Fruit fly (Drosophila melanogaster) whole organism, larva: ENCODE data around the gene Rab1.

ENCODE experiments used
- noc ChIP-seq: fragments of 200-800 bp; sonication (Bioruptor generic); optimal IDR thresholded peaks from 3 replicates; lab custom pipeline; 2019; ENCODE audit warnings: missing biosample characterization, mild to moderate bottlenecking, missing genetic modification characterization, moderate library complexity

Rab1 gene

DNA sequence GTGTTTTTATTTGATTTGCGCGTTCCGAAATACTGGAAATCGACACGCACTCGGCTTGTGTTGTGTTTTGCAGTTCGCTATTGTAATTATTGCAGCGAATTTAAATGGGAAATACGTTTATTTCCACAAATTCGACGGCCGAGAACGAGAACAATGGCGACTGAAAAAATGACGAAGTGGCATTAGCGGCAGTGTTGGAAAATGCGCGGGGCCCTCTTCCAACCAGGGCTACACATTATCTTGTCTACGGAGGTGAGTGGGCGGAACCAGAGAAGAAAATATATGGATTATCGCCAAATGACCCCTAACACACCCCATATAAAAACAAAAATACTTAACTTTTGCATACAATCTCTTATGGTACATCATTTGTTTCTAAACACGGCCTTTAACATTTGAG lies at the start of gene Rab1:
TSS of gene Rab1 (minus strand) at position 188 of the 400 bp plus-strand sequence.
- TF ChIP-seq noc (tag; lab: Kevin White, UChicago) = peak; percentile 18

- TF ChIP-seq noc (tag; lab: Kevin White, UChicago) = peak; percentile 7
Observed at dm6 chr3R:21297387-21297956, 28.6 kb upstream of the Rab1 start.

dm6 chr3R:21296728-21297386 lies 28.0 kb upstream of the Rab1 start:
- no peak for TF ChIP-seq noc (tag; lab: Kevin White, UChicago)

DNA sequence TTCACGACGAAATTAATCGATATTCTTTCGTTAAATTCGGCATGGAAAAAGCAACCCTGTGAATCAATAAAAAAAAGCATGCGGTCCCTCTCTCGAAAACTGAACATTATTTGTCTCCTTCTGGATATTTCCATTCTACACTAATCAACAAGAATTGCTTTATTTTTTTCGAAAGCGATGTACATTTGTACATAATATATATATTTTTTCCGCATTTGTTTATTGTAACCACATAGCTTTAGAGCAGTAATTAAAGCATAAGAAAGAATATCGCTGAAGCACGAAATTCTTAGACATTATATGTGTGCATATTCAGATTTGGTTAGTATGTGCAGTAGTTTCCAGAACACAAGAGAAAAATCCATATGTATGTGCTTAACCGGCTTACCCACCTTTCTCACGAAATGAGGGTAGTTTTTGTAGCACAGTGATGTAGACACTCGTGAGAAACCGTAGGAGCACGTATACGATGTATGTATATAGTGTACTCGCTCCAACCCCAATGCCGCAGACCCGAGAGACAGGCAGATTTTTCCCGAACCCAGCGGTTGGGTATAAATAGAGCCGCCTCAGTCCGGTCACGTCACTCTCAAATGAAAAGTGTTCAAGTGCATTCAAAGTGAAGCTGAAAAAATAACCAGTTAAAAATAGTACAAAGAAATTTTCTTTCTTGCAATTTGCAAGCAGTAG lies 27.3 kb upstream of the Rab1 start:
- TF ChIP-seq noc (tag; lab: Kevin White, UChicago) = peak; percentile 94

- TF ChIP-seq noc (tag; lab: Kevin White, UChicago) = no peak
Observed at dm6 chr3R:21295695-21296037, 26.8 kb upstream of the Rab1 start.

dm6 chr3R:21295004-21295403 lies 26.1 kb upstream of the Rab1 start:
- TF ChIP-seq noc (tag; lab: Kevin White, UChicago) = no peak

- TF ChIP-seq noc (tag; lab: Kevin White, UChicago) = no peak
Observed at dm6 chr3R:21293833-21294232, 25.0 kb upstream of the Rab1 start, which contains the start of gene SIFaR. SIFaR (minus strand) TSS chr3R:21293998.

DNA sequence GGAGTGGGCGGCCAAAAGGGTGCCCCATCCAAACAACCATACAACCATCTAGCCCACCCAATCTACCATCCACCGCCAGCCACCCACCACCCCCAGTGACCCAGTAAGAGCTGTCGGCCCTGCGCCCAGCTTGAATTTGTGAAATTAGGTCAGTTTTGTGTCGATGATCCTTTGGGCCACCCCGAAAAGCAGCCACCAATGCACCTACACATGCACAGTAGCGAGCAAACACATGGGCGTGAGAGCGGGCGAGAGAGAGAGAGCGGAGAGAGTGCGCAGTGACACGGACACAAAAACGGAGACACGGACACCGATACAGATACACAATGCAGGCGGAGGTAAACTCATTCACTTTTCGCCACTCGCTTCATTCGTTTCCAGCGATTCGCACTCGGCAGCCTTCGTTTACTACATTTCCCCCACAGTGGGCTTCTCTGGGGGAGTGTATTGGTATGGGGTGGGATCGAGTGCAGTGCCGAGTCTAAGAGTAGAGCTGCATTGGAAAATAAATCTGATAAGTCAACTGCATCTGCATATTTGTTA lies 20.3 kb upstream of the Rab1 start:
- TF ChIP-seq noc (tag; lab: Kevin White, UChicago) = no peak

- TF ChIP-seq noc (tag; lab: Kevin White, UChicago) = no peak
Observed at dm6 chr3R:21288462-21288861, 19.6 kb upstream of the Rab1 start.

dm6 chr3R:21282897-21283296 lies 14.0 kb upstream of the Rab1 start, which contains the start of gene CG17298:
CG17298 (plus strand) TSS chr3R:21283197.
- TF ChIP-seq noc (tag; lab: Kevin White, UChicago) = no peak

DNA sequence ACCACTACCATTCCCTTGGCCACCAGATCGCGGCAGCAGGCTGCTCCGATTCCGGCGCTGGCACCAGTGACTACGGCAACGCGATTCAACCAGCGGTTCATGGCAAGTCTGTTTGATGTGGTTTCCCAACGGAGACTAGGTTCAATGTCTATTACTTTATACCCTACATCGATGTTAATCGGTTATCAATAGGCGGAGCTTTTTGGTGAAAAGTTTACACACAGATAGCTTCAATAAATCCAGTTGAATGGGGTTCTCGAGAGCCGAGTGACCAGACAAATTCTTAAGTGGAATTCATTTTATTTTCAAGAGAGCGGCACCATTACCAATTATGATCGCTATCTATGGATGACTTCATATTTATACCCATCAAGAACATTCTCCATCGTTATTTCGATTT lies 7.3 kb upstream of the Rab1 start, which contains the start of gene CG3301:
TSS of gene CG3301 (minus strand) at position 139 of the 400 bp plus-strand sequence.
- TF ChIP-seq noc (tag; lab: Kevin White, UChicago) = no peak

DNA sequence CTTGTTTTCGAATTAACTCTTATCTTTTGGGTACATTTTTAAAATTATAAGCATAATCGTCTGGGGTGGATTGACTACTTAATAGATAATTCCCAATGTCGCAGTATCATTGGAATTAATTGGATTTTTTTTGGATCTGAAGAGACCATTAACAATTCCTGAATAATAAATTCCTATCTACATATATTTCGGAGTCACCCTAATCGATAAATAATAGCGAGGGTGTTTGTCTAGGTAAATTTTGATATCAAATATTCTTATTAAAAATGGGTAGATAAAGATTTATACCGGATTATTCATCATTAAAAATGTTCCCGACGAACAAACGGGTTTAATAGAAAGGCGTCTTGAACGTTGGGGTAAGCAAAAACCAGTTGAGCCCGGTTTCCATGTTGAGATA lies 6.0 kb upstream of the Rab1 start:
- TF ChIP-seq noc (tag; lab: Kevin White, UChicago) = no peak

DNA sequence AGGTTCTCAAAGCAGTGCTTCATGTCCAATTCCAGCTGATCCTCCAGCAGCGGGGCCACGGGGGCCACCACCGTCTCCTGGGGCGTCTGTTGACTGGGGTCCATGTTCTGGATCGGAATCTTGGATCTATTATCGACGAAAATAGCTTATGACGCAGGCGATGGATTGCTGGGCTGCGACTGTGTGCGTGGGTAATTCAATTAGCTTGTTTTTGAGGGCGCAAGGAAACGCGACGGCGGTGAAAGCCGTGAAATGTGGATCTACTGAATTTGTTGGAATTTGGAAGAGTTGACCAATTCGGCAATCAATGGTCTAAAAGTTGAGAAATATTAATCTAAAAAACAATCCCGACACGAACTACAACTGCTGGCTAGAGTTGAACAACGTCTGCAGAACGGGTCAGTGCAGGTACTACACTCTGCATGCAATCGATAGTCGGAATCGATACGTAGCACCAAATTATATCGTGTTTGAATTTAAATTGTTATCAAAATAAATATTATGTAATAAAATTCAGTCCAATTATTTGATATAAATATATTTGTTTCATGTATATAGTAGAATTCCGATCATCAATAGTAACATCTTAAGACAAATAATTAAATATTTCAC lies 4.7 kb upstream of the Rab1 start, which contains the start of gene CG3308:
TSS of gene CG3308 (minus strand) at position 391 of the 612 bp plus-strand sequence.
- peak; percentile 61 for TF ChIP-seq noc (tag; lab: Kevin White, UChicago)

DNA sequence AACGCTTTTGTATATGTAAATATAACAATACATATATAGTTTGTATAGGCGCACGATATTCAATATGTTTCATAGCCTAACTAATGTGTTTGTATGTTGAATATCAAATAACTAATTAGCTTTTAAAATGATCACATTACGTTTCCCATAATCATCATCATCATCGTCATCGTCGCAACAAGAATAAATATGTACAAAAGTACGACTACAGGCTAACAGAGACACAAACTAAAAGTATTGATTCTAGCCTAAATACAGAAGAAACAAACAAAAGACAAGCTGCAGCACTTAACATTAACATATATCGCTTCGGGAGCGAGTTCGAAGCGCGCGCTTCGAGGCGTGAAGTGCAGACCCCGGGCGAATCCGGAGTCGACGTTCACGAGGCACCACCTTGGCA lies 2.3 kb upstream of the Rab1 start:
- TF ChIP-seq noc (tag; lab: Kevin White, UChicago) = no peak

DNA sequence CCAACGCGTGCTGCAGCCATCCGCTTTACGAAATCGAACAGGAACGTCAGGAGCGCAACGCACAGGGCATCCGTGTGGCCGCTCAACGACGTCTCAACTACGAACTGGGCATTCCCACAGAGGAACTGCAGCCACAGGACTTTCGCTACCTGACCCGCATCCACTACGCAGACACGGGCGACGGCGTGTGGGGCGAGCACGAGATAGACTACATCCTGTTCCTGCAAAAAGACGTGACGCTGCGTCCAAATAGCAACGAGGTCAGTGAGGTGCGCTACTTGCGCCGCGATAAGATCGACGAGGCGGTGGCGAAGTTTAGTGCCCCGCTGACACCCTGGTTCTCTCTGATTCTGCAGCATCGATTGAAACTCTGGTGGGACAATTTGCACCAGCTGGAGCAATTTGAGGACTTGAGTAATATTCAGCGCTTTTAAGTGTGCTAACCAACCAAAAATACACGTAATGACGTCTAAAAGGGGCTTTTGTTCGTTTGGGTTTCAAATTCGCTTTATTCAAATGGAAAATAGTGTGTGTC lies 1.8 kb upstream of the Rab1 start:
- no peak for TF ChIP-seq noc (tag; lab: Kevin White, UChicago)
